Worm (Caenorhabditis elegans) whole organism, L4 larva: ENCODE data around the gene srh-220.
A peak's percentile ranks its signal among the peaks of the same experiment; 100 is the strongest.

ENCODE experiments used
- T26A8.4 ChIP-seq: fragments of 200-800 bp; sonication (Bioruptor generic); IDR thresholded peaks from 2 replicates; pipeline ENCODE4 v1.3.6; 2022; ENCODE audit warnings: missing genetic modification characterization, missing compliant biosample characterization
- Y48G9A.11 ChIP-seq: fragments of 200-800 bp; sonication (Bioruptor generic); IDR thresholded peaks from 2 replicates; pipeline ENCODE4 v1.3.6; 2022; ENCODE audit warnings: missing genetic modification reagents, missing genetic modification characterization, missing compliant biosample characterization
- aha-1 ChIP-seq: fragments of 150-350 bp; peaks from one replicate; lab custom pipeline; 2014; ENCODE audit warnings: missing biosample characterization, missing genetic modification characterization
- ceh-20 ChIP-seq: fragments of 200-800 bp; sonication (Bioruptor generic); IDR thresholded peaks from 2 replicates; pipeline ENCODE4 v1.3.6; 2022; ENCODE audit warnings: missing genetic modification reagents, missing genetic modification characterization, missing compliant biosample characterization
- ceh-44 ChIP-seq: fragments of 200-800 bp; sonication (Bioruptor generic); IDR thresholded peaks from 2 replicates; pipeline ENCODE4 v1.3.6; 2022; ENCODE audit warnings: missing genetic modification reagents, missing genetic modification characterization, missing compliant biosample characterization
- ceh-62 ChIP-seq: sonication (generic microtip); optimal IDR thresholded peaks from 2 replicates; lab custom pipeline; 2017; ENCODE audit warnings: missing biosample characterization, missing genetic modification characterization
- daf-16 ChIP-seq, 3 experiments: sonication (generic microtip); optimal IDR thresholded peaks; 2 replicates each; lab custom pipeline; 2016 to 2017; ENCODE audit warnings: missing genetic modification characterization in 3 of 3, missing genetic modification reagents in 3 of 3, mild to moderate bottlenecking in 2 of 3, missing compliant biosample characterization in 2 of 3, missing biosample characterization in 1 of 3, moderate library complexity in 1 of 3
- daf-19 ChIP-seq: fragments of 200-800 bp; sonication (Bioruptor generic); conservative IDR thresholded peaks from 2 replicates; pipeline ENCODE4 v1.3.6; 2022; ENCODE audit warnings: missing genetic modification characterization, missing compliant biosample characterization
- daf-8 ChIP-seq: fragments of 200-800 bp; sonication (Bioruptor generic); IDR thresholded peaks from 2 replicates; pipeline ENCODE4 v1.3.6; 2022; ENCODE audit warnings: missing genetic modification characterization, missing compliant biosample characterization
- dmd-9 ChIP-seq: fragments of 200-800 bp; sonication (Bioruptor generic); IDR thresholded peaks from 2 replicates; pipeline ENCODE4 v1.3.6; 2022; ENCODE audit warnings: missing genetic modification reagents, missing genetic modification characterization, missing compliant biosample characterization
- egl-27 ChIP-seq: sonication (generic microtip); optimal IDR thresholded peaks from 3 replicates; lab custom pipeline; 2017; ENCODE audit warnings: missing biosample characterization, missing genetic modification reagents, missing genetic modification characterization
- egl-43 ChIP-seq: fragments of 200-800 bp; sonication (Bioruptor generic); IDR thresholded peaks from 2 replicates; pipeline ENCODE4 v1.3.6; 2022; ENCODE audit warnings: missing genetic modification reagents, missing genetic modification characterization, missing compliant biosample characterization
- fkh-10 ChIP-seq: fragments of 150-350 bp; optimal IDR thresholded peaks from 2 replicates; lab custom pipeline; 2014; ENCODE audit warnings: missing biosample characterization, missing genetic modification reagents, missing genetic modification characterization
- fos-1 ChIP-seq: fragments of 150-350 bp; optimal IDR thresholded peaks from 2 replicates; lab custom pipeline; 2014; ENCODE audit warnings: missing biosample characterization, missing genetic modification characterization
- hif-1 ChIP-seq, 2 experiments: sonication (generic microtip); optimal IDR thresholded peaks; 2 replicates each; lab custom pipeline; 2016 to 2017; ENCODE audit warnings: missing compliant biosample characterization in 2 of 2, missing genetic modification characterization in 2 of 2, missing genetic modification reagents in 2 of 2, missing genotype in 2 of 2, mild to moderate bottlenecking in 1 of 2
- jun-1 ChIP-seq: fragments of 150-350 bp; optimal IDR thresholded peaks from 2 replicates; lab custom pipeline; 2014; ENCODE audit warnings: missing biosample characterization, missing genetic modification reagents, missing genetic modification characterization
- lin-1 ChIP-seq: fragments of 200-800 bp; sonication (Bioruptor generic); IDR thresholded peaks from 2 replicates; pipeline ENCODE4 v1.3.6; 2022; ENCODE audit warnings: missing genetic modification reagents, missing genetic modification characterization, missing compliant biosample characterization
- lin-15B ChIP-seq: fragments of 150-350 bp; sonication (generic microtip); optimal IDR thresholded peaks from 3 replicates; lab custom pipeline; 2014; ENCODE audit warnings: missing biosample characterization, missing genetic modification characterization
- lin-29 ChIP-seq: fragments of 200-800 bp; sonication (Bioruptor generic); IDR thresholded peaks from 2 replicates; pipeline ENCODE4 v1.3.6; 2022; ENCODE audit warnings: missing genetic modification reagents, missing genetic modification characterization, missing compliant biosample characterization
- lin-38 ChIP-seq: fragments of 200-800 bp; sonication (Bioruptor generic); IDR thresholded peaks from 2 replicates; pipeline ENCODE4 v1.3.6; 2022; ENCODE audit warnings: missing genetic modification reagents, missing genetic modification characterization, missing compliant biosample characterization
- lsy-2 ChIP-seq, 2 experiments: fragments of 150-350 bp in 1 of 2; sonication (generic microtip) in 1 of 2; optimal IDR thresholded peaks; 2 replicates each; lab custom pipeline; 2014 to 2017; ENCODE audit warnings: missing biosample characterization in 2 of 2, missing genetic modification characterization in 2 of 2
- mep-1 ChIP-seq: fragments of 150-350 bp; sonication (generic microtip); optimal IDR thresholded peaks from 3 replicates; lab custom pipeline; 2014; ENCODE audit warnings: missing biosample characterization, missing genetic modification characterization
- nhr-25 ChIP-seq: sonication (generic microtip); optimal IDR thresholded peaks from 2 replicates; lab custom pipeline; 2017; ENCODE audit warnings: missing genetic modification characterization, mild to moderate bottlenecking, missing compliant biosample characterization, antibody characterized with exemption, moderate library complexity, borderline replicate concordance; ENCODE audit not compliant: insufficient read depth
- nhr-76 ChIP-seq: fragments of 150-350 bp; optimal IDR thresholded peaks from 2 replicates; lab custom pipeline; 2014; ENCODE audit warnings: missing biosample characterization, missing genetic modification characterization
- pqm-1 ChIP-seq: sonication (generic microtip); optimal IDR thresholded peaks from 2 replicates; lab custom pipeline; 2017; ENCODE audit warnings: missing biosample characterization, missing genetic modification characterization
- set-16 ChIP-seq: fragments of 200-800 bp; sonication (Bioruptor generic); IDR thresholded peaks from 2 replicates; pipeline ENCODE4 v1.3.6; 2022; ENCODE audit warnings: missing genetic modification reagents, missing genetic modification characterization, missing compliant biosample characterization
- snpc-1.2 ChIP-seq: fragments of 200-800 bp; sonication (Bioruptor generic); IDR thresholded peaks from 2 replicates; pipeline ENCODE4 v1.3.6; 2022; ENCODE audit warnings: missing genetic modification reagents, missing genetic modification characterization, missing compliant biosample characterization
- spr-3 ChIP-seq: fragments of 200-800 bp; sonication (Bioruptor generic); optimal IDR thresholded peaks from 2 replicates; lab custom pipeline; 2018; ENCODE audit warnings: mild to moderate bottlenecking, missing genetic modification characterization, missing compliant biosample characterization
- tag-97 ChIP-seq: fragments of 200-800 bp; sonication (Bioruptor generic); IDR thresholded peaks from 2 replicates; pipeline ENCODE4 v1.3.6; 2022; ENCODE audit warnings: missing genetic modification characterization, missing compliant biosample characterization
- unc-62 ChIP-seq, 3 experiments: fragments of 150-350 bp in 1 of 3; sonication (generic microtip); optimal IDR thresholded peaks in 2 of 3; peaks in 1 of 3; 1 replicate in 1 of 3; 2 replicates in 2 of 3; lab custom pipeline; 2014 to 2017; ENCODE audit warnings: missing biosample characterization in 3 of 3, missing genetic modification characterization in 3 of 3, missing genetic modification reagents in 3 of 3, missing genotype in 1 of 3
- vab-7 ChIP-seq: fragments of 200-800 bp; sonication (Bioruptor generic); IDR thresholded peaks from 2 replicates; pipeline ENCODE4 v1.3.6; 2022; ENCODE audit warnings: missing genetic modification reagents, missing genetic modification characterization, missing compliant biosample characterization
- zag-1 ChIP-seq: fragments of 150-350 bp; optimal IDR thresholded peaks from 2 replicates; lab custom pipeline; 2014; ENCODE audit warnings: missing biosample characterization, missing genetic modification characterization
- zfp-2 ChIP-seq: sonication (generic microtip); optimal IDR thresholded peaks from 2 replicates; lab custom pipeline; 2016; ENCODE audit warnings: mild to moderate bottlenecking, missing genetic modification characterization, missing compliant biosample characterization
- ztf-11 ChIP-seq: fragments of 150-350 bp; optimal IDR thresholded peaks from 2 replicates; lab custom pipeline; 2014; ENCODE audit warnings: missing biosample characterization, missing genetic modification characterization

srh-220 gene

DNA sequence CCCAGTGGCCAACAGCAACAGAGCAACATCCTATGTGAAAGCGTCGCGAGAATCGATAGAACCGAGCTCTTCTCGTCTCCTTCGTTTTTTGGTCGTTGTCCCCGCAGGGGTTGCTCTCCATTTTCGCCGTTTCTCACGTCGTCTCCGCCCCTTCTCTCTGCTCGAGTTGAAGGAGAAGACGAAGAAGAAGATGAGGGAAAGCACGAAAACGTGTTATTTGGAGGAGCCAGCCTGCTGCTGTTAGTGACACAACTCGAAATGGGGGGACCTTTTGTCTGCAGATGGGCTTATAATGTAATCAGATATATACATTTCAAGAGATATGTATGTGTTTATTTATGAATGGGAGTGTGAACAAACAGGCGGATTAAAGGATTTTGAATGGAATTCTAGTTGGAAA lies 29.9 kb upstream of the srh-220 start, which contains the start of gene W02C12.2:
W02C12.2 (minus strand) TSS at position 277 of the 400 bp plus-strand sequence.
- TF ChIP-seq hif-1 (tag; optimal IDR thresholded peaks at IDR 0.05; lab: Kevin White, UChicago) (peak in 1 of 2 experiments; percentile 40), lin-29 (GFP tag; lab: Robert Waterston, UW) (no peak), snpc-1.2 (GFP tag; lab: Robert Waterston, UW) (no peak), ceh-20 (GFP tag; lab: Robert Waterston, UW) (no peak), lin-1 (GFP tag; lab: Robert Waterston, UW) (no peak), unc-62 (GFP tag; optimal IDR thresholded peaks at IDR 0.05 in 1 of 2; lab: Kevin White, UChicago) (peak in 1 of 2 experiments; percentile 60), unc-62 (tag; optimal IDR thresholded peaks at IDR 0.05; lab: Kevin White, UChicago) (no peak), nhr-76 (no peak), set-16 (GFP tag; lab: Robert Waterston, UW) (peak; percentile 43; the same call in 1 of the 2 replicates), egl-27 (tag; lab: Kevin White, UChicago) (no peak), dmd-9 (GFP tag; lab: Robert Waterston, UW) (no peak), zag-1 (tag; lab: Kevin White, UChicago) (no peak), jun-1 (tag; lab: Kevin White, UChicago) (no peak), daf-19 (GFP tag; lab: Robert Waterston, UW) (no peak), vab-7 (no peak), egl-43 (GFP tag; lab: Robert Waterston, UW) (0 out of 2 replicates have a peak, but pooled peaks have one; percentile 35), fos-1 (tag; lab: Kevin White, UChicago) (no peak), aha-1 (tag; lab: Kevin White, UChicago) (peak; percentile 6), T26A8.4 (no peak)
- TF ChIP-seq, all 104 proteins: peak for 5

DNA sequence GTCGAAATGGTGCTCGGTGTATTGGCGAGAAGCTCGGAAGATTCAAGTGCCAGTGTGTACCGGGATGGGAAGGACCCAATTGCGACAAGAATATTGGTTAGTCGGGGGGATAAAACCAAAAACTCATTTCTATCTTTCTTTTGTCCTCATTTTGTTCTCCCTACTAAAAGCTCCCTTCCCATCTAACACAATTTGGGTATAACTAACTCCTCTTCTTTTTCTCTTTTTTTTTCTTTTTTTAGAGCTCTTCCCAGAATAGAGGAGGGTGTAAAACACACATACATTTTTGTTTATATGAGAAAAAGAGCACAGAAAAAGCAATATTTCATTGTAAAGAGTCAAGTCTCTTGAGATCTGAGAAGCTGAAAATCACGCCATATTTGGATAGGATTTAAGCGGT lies 27.4 kb upstream of the srh-220 start:
- no peak for TF ChIP-seq daf-16 (GFP tag; optimal IDR thresholded peaks at IDR 0.05; lab: Kevin White, UChicago)
- no peak for TF ChIP-seq daf-16 (tag; optimal IDR thresholded peaks at IDR 0.05; lab: Kevin White, UChicago)
- TF ChIP-seq daf-8, result no peak
- TF ChIP-seq fkh-10 (GFP tag; lab: Kevin White, UChicago), result peak; percentile 60

DNA sequence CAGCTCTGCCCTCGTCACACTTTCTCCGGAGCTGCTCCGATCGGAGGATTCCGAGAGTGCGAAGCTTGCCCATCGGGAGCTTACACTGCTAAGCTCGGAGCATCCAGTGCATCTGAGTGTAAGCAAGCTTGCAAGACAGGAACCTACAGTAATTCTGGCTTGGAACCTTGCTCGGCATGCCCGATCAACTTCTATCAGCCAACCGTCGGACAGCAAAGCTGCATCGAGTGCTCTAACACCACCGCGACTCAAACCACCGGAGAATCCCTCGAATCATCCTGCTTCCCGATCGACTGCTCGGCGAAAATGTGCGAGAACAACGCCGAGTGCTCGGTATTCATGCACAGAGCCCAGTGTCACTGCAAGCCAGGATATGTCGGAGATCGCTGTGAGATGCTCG lies 26.4 kb upstream of the srh-220 start:
- TF ChIP-seq set-16 (GFP tag; lab: Robert Waterston, UW), result peak; percentile 65
- TF ChIP-seq zag-1 (tag; lab: Kevin White, UChicago), result no peak
- no peak for TF ChIP-seq Y48G9A.11 (GFP tag; lab: Robert Waterston, UW)
- TF ChIP-seq tag-97, result no peak
- no peak for TF ChIP-seq nhr-25 (tag; lab: Kevin White, UChicago)
- TF ChIP-seq aha-1 (tag; lab: Kevin White, UChicago), result peak; percentile 48
- no peak for TF ChIP-seq pqm-1 (tag; lab: Kevin White, UChicago)
- TF ChIP-seq, all 104 proteins: peak for 2

DNA sequence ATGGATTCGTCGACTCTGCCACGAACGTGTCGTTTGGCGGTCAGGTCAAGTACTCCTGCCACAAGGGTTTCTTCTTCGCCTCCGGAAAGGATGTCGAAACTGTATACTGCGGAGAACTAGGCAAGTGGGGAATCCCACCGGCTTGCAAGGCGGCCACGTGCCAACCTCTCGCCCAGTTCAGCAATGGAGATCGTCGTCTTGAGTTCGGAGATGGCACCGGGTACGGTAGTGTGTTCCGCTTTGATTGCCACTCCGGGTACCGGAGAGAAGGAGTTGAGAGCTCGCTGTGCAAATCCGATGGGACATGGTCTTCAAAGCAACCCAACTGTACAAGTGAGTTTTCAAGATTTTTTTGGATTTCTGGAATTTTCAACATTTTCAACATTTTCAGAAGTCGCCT lies 21.8 kb upstream of the srh-220 start:
- no peak for TF ChIP-seq mep-1 (tag; lab: Kevin White, UChicago)
- TF ChIP-seq set-16 (GFP tag; lab: Robert Waterston, UW), result peak; percentile 51

DNA sequence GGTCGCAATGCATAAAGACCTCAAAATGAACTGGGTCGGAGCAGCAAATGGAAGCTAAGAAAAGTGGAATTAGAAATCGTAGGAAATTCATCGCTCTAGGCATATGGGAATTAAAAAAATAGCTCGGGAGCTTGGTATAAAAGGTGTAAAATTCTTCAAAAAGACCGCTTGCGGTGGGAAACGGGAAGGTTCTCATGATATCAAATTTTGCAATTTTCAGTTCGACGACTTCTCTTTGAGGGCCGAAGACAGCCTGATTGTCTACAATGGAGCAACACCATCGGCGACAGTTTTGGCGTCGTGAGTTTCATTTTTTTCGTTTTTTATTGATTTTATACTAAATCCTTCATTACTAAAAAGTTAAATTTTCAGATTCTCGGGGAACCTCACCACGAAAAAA lies 20.7 kb upstream of the srh-220 start, which contains the start of gene F47C12.8:
F47C12.8 (minus strand) TSS at position 101 of the 400 bp plus-strand sequence.
- TF ChIP-seq lin-15B (tag; lab: Kevin White, UChicago) (no peak), lsy-2 (tag; optimal IDR thresholded peaks at IDR 0.05; lab: Kevin White, UChicago) (no peak), zfp-2 (no peak), vab-7 (no peak), ceh-62 (tag; lab: Kevin White, UChicago) (no peak), ceh-44 (GFP tag; lab: Robert Waterston, UW) (no peak), lin-38 (no peak), spr-3 (GFP tag; lab: Kevin White, UChicago) (no peak), ztf-11 (no peak)
